Worm (Caenorhabditis elegans): Measurements from ENCODE around the gene mdmh-35.

Gene mdmh-35

ce11 chrII:7855619-7856018 is at the start of gene mdmh-35:
Gene mdmh-35 (minus strand): TSS chrII:7855719.
- no peak for TF ChIP-seq unc-62 (GFP tag; optimal IDR thresholded peaks at IDR 0.05)

- no peak for TF ChIP-seq unc-62 (GFP tag; optimal IDR thresholded peaks at IDR 0.05)
These were observed 46.5 kb upstream of the mdmh-35 start for ce11 chrII:7901990-7902389.

- no peak for TF ChIP-seq unc-62 (GFP tag; optimal IDR thresholded peaks at IDR 0.05)
These were observed 45.2 kb upstream of the mdmh-35 start for ce11 chrII:7900762-7901161.

ce11 chrII:7900190-7900672 is 44.7 kb upstream of the mdmh-35 start, which contains the start of gene rev-1:
Gene rev-1 (plus strand): TSS chrII:7900622.
- no peak for TF ChIP-seq unc-62 (GFP tag; optimal IDR thresholded peaks at IDR 0.05)

ce11 chrII:7895190-7895589 is 39.7 kb upstream of the mdmh-35 start:
- no peak for TF ChIP-seq unc-62 (GFP tag; optimal IDR thresholded peaks at IDR 0.05)

ce11 chrII:7893648-7894047 is 38.1 kb upstream of the mdmh-35 start:
- TF ChIP-seq unc-62 (GFP tag; optimal IDR thresholded peaks at IDR 0.05): no peak

ce11 chrII:7892761-7893272 is 37.3 kb upstream of the mdmh-35 start, which contains the start of gene ptc-1:
Gene ptc-1 (plus strand): TSS chrII:7893222.
- TF ChIP-seq unc-62 (GFP tag; optimal IDR thresholded peaks at IDR 0.05): no peak

ce11 chrII:7891869-7892615 is 36.5 kb upstream of the mdmh-35 start:
- TF ChIP-seq unc-62 (GFP tag; optimal IDR thresholded peaks at IDR 0.05): no peak

- TF ChIP-seq unc-62 (GFP tag; optimal IDR thresholded peaks at IDR 0.05): no peak
These were observed 33.8 kb upstream of the mdmh-35 start for ce11 chrII:7889321-7889720.

ce11 chrII:7888759-7889158 is 33.2 kb upstream of the mdmh-35 start:
- no peak for TF ChIP-seq unc-62 (GFP tag; optimal IDR thresholded peaks at IDR 0.05)

ce11 chrII:7887295-7887694 is 31.8 kb upstream of the mdmh-35 start:
- TF ChIP-seq unc-62 (GFP tag; optimal IDR thresholded peaks at IDR 0.05): no peak

ce11 chrII:7884898-7885297 is 29.4 kb upstream of the mdmh-35 start:
- TF ChIP-seq unc-62 (GFP tag; optimal IDR thresholded peaks at IDR 0.05): no peak

ce11 chrII:7880373-7880862 is 24.9 kb upstream of the mdmh-35 start, which contains the start of gene perm-1:
Gene perm-1 (plus strand): TSS chrII:7880812.
- no peak for TF ChIP-seq unc-62 (GFP tag; optimal IDR thresholded peaks at IDR 0.05)

- no peak for TF ChIP-seq unc-62 (GFP tag; optimal IDR thresholded peaks at IDR 0.05)
These were observed 23.8 kb upstream of the mdmh-35 start, which contains the start of the genes vha-4 and T01H3.5 for ce11 chrII:7879266-7879718. Gene vha-4 (minus strand): TSS chrII:7879316. Gene T01H3.5 (plus strand): TSS chrII:7879616.

- no peak for TF ChIP-seq unc-62 (GFP tag; optimal IDR thresholded peaks at IDR 0.05)
These were observed 22.4 kb upstream of the mdmh-35 start, which contains the start of gene T01H3.2 for ce11 chrII:7877744-7878468. Gene T01H3.2 (minus strand): TSS chrII:7877994.

- no peak for TF ChIP-seq unc-62 (GFP tag; optimal IDR thresholded peaks at IDR 0.05)
These were observed 18.4 kb upstream of the mdmh-35 start, which contains the start of gene T01H3.3 for ce11 chrII:7873843-7874372. Gene T01H3.3 (minus strand): TSS chrII:7873893.
